Worm (Caenorhabditis elegans): Measurements from ENCODE around the gene irld-59.

DNA sequence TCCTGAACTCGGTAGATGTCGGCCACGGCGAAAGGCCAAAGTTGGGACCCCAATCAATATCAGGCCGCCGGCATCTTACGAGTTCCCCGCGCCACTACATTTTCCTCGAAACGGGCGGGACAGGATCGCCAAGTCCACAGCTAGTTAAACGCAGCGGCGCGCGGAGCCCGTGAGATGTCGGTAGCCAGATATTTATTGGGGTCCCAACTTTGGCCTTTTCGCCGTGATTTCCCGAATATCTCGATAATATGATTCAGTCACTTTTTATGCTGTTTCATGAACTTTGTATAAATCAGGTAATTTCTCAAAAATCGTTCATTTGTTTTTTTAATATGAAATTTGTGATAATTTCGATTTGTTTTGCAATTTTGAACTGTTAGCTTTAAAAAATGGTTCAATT, 44.9 kb downstream of the irld-59 start:
- TF ChIP-seq madf-6 (GFP tag; IDR thresholded peaks at IDR 0.05), result no peak
- no peak for TF ChIP-seq nhr-179 (tag; optimal IDR thresholded peaks at IDR 0.05)
- TF ChIP-seq K11D2.4 (GFP tag; IDR thresholded peaks at IDR 0.05), result no peak
- no peak for TF ChIP-seq aptf-3 (GFP tag; IDR thresholded peaks at IDR 0.05)
